Fruit fly (Drosophila melanogaster) whole organism, prepupa: ENCODE measurements around the gene CG8668.

Experiments used
- CG11294 ChIP-seq: fragments of 200-800 bp; sonication (Bioruptor generic); IDR thresholded peaks from 2 replicates; pipeline ENCODE4 v1.3.6; 2022; ENCODE audit warnings: missing biosample characterization, missing genetic modification characterization
- CG1621 ChIP-seq: fragments of 200-800 bp; sonication (Bioruptor generic); optimal IDR thresholded peaks from 3 replicates; lab custom pipeline; 2018; ENCODE audit warnings: missing biosample characterization, mild to moderate bottlenecking, missing genetic modification characterization
- CG16779 ChIP-seq: fragments of 200-800 bp; sonication (Bioruptor generic); optimal IDR thresholded peaks from 3 replicates; lab custom pipeline; 2017; ENCODE audit warnings: missing biosample characterization, mild to moderate bottlenecking, missing genetic modification characterization
- CG31627 ChIP-seq: fragments of 200-800 bp; sonication (Bioruptor generic); optimal IDR thresholded peaks from 3 replicates; lab custom pipeline; 2016; ENCODE audit warnings: missing biosample characterization, missing genetic modification characterization
- CG6792 ChIP-seq: fragments of 200-800 bp; sonication (Bioruptor generic); optimal IDR thresholded peaks from 3 replicates; lab custom pipeline; 2016; ENCODE audit warnings: missing biosample characterization, missing genetic modification characterization
- CG6854 ChIP-seq: fragments of 200-800 bp; sonication (Bioruptor generic); optimal IDR thresholded peaks from 2 replicates; lab custom pipeline; 2017; ENCODE audit warnings: missing biosample characterization, mild to moderate bottlenecking, missing genetic modification characterization
- Eip75B ChIP-seq: fragments of 200-800 bp; sonication (Bioruptor generic); optimal IDR thresholded peaks from 3 replicates; lab custom pipeline; 2016; ENCODE audit warnings: missing biosample characterization, missing genetic modification characterization
- Hr4 ChIP-seq: fragments of 200-800 bp; sonication (Bioruptor generic); optimal IDR thresholded peaks from 3 replicates; lab custom pipeline; 2016; ENCODE audit warnings: missing biosample characterization, missing genetic modification characterization
- Lpt ChIP-seq: fragments of 200-800 bp; sonication (Bioruptor generic); optimal IDR thresholded peaks from 3 replicates; lab custom pipeline; 2016; ENCODE audit warnings: missing biosample characterization, missing genetic modification characterization
- cyc ChIP-seq: fragments of 200-800 bp; sonication (Bioruptor generic); optimal IDR thresholded peaks from 3 replicates; lab custom pipeline; 2016; ENCODE audit warnings: missing biosample characterization, missing genetic modification characterization
- fd85E ChIP-seq: fragments of 200-800 bp; sonication (Bioruptor generic); optimal IDR thresholded peaks from 3 replicates; lab custom pipeline; 2016; ENCODE audit warnings: missing biosample characterization, missing genetic modification characterization
- net ChIP-seq: fragments of 200-800 bp; sonication (Bioruptor generic); optimal IDR thresholded peaks from 3 replicates; lab custom pipeline; 2016; ENCODE audit warnings: missing biosample characterization, missing genetic modification characterization
- svp ChIP-seq: fragments of 200-800 bp; sonication (Bioruptor generic); peaks from one replicate; lab custom pipeline; 2016; ENCODE audit warnings: missing biosample characterization, missing genetic modification characterization
- topi ChIP-seq: fragments of 200-800 bp; sonication (Bioruptor generic); optimal IDR thresholded peaks from 3 replicates; lab custom pipeline; 2016; ENCODE audit warnings: missing biosample characterization, missing genetic modification characterization

dm6 chr2L:8142760-8143159 lies 16.0 kb downstream of the CG8668 start:
- no peak for TF ChIP-seq fd85E (GFP tag; lab: Kevin White, UChicago)
- no peak for TF ChIP-seq CG11294 (GFP tag; lab: Robert Waterston, UW)
- no peak for TF ChIP-seq CG31627 (GFP tag; lab: Kevin White, UChicago)
- TF ChIP-seq CG6854: peak; percentile 77
- TF ChIP-seq Eip75B: no peak
- no peak for TF ChIP-seq CG1621 (tag; lab: Kevin White, UChicago)
- no peak for TF ChIP-seq svp
- no peak for TF ChIP-seq cyc (GFP tag; lab: Kevin White, UChicago)
- TF ChIP-seq CG6792 (GFP tag; lab: Kevin White, UChicago): no peak
- no peak for TF ChIP-seq Lpt (GFP tag; lab: Kevin White, UChicago)
- no peak for TF ChIP-seq Hr4
- no peak for TF ChIP-seq net
- TF ChIP-seq topi (GFP tag; lab: Kevin White, UChicago): no peak
- no peak for TF ChIP-seq CG16779 (tag; lab: Kevin White, UChicago)
